Fruit fly (Drosophila melanogaster): ENCODE data around the gene RpS5a.

RpS5a gene

dm6 chrX:17178484-17178921, 30.4 kb upstream of the RpS5a start:
- TF ChIP-seq usp (GFP tag; optimal IDR thresholded peaks at IDR 0.05) (no peak), tai (GFP tag; optimal IDR thresholded peaks at IDR 0.05) (no peak), psq (GFP tag; optimal IDR thresholded peaks at IDR 0.05) (no peak), CrebA (GFP tag; optimal IDR thresholded peaks at IDR 0.05; ENCODE audit: borderline replicate concordance) (peak; percentile 92), br (GFP tag; optimal IDR thresholded peaks at IDR 0.05) (no peak), Sp1 (GFP tag; optimal IDR thresholded peaks at IDR 0.05) (no peak), jim (GFP tag; optimal IDR thresholded peaks at IDR 0.05) (no peak), lola (GFP tag; optimal IDR thresholded peaks at IDR 0.05) (no peak), dmrt93B (GFP tag; optimal IDR thresholded peaks at IDR 0.05) (peak; percentile 97), sage (GFP tag; optimal IDR thresholded peaks at IDR 0.05) (peak; percentile 97), sv (GFP tag; optimal IDR thresholded peaks at IDR 0.05) (peak; percentile 94), Vsx2 (GFP tag; optimal IDR thresholded peaks at IDR 0.05; ENCODE audit: partially characterized antibody) (no peak), ey (GFP tag; optimal IDR thresholded peaks at IDR 0.05) (peak; percentile 82), foxo (GFP tag; optimal IDR thresholded peaks at IDR 0.05) (peak; percentile 88 to 99), Hnf4 (GFP tag; optimal IDR thresholded peaks at IDR 0.05) (peak; percentile 24), Hr83 (GFP tag; optimal IDR thresholded peaks at IDR 0.05; ENCODE audit: poor library complexity, severe bottlenecking) (peak; percentile 41), Myc (optimal IDR thresholded peaks at IDR 0.05) (no peak), pan (optimal IDR thresholded peaks at IDR 0.05) (no peak), dl (GFP tag; optimal IDR thresholded peaks at IDR 0.05; ENCODE audit: insufficient read depth in 1 of 2, partially characterized antibody in 2 of 2) (peak in 1 of 2 experiments; percentile 45), Rel (GFP tag; optimal IDR thresholded peaks at IDR 0.05) (peak; percentile 97), Rel (tag; optimal IDR thresholded peaks at IDR 0.05) (peak; percentile 87), Dfd (GFP tag; optimal IDR thresholded peaks at IDR 0.05) (peak; percentile 94), fru (GFP tag; optimal IDR thresholded peaks at IDR 0.05) (peak; percentile 99), Abd-B (GFP tag; optimal IDR thresholded peaks at IDR 0.05) (no peak), N (GFP tag; optimal IDR thresholded peaks at IDR 0.05) (no peak), OdsH (GFP tag; optimal IDR thresholded peaks at IDR 0.05) (no peak), Jra (GFP tag; optimal IDR thresholded peaks at IDR 0.05) (no peak), HLH106 (tag; optimal IDR thresholded peaks at IDR 0.05) (peak; percentile 99), Mio (GFP tag; optimal IDR thresholded peaks at IDR 0.05) (no peak), CG9705 (GFP tag; optimal IDR thresholded peaks at IDR 0.05) (peak; percentile 92), Hr78 (GFP tag; optimal IDR thresholded peaks at IDR 0.05) (no peak), GATAd (GFP tag; optimal IDR thresholded peaks at IDR 0.05) (no peak), dsf (GFP tag; optimal IDR thresholded peaks at IDR 0.05; ENCODE audit: borderline replicate concordance) (no peak), Dif (GFP tag; optimal IDR thresholded peaks at IDR 0.05; ENCODE audit: partially characterized antibody) (no peak), CG32264 (GFP tag; optimal IDR thresholded peaks at IDR 0.05) (peak; percentile 97), brk (GFP tag; optimal IDR thresholded peaks at IDR 0.05) (no peak), rgr (GFP tag; optimal IDR thresholded peaks at IDR 0.05) (peak; percentile 3), h (GFP tag; optimal IDR thresholded peaks at IDR 0.05) (peak; percentile 99), woc (GFP tag; optimal IDR thresholded peaks at IDR 0.05) (peak; percentile 99)

DNA sequence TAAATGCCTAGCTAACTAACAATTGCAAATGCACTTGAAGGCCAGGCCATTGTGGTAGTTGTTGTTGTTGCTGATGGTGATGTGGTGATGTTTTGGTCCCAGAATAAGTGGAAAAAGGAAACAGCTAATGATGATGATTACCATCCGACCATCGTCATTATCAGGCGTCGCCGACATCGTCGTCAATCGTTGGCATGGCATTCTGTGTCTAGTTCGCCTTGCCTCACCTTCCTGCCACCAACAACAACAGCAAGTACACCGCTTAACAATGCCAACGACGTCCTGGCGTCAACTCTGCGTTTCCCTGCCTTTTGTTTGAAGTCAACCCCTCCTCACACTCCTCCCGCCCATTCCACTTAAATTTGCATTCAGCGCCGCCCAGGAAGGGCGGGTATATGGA, 29.5 kb upstream of the RpS5a start:
- TF ChIP-seq Mio (GFP tag; optimal IDR thresholded peaks at IDR 0.05) = no peak
- TF ChIP-seq ey (GFP tag; optimal IDR thresholded peaks at IDR 0.05) = no peak
- TF ChIP-seq Vsx2 (GFP tag; optimal IDR thresholded peaks at IDR 0.05; ENCODE audit: partially characterized antibody) = no peak

DNA sequence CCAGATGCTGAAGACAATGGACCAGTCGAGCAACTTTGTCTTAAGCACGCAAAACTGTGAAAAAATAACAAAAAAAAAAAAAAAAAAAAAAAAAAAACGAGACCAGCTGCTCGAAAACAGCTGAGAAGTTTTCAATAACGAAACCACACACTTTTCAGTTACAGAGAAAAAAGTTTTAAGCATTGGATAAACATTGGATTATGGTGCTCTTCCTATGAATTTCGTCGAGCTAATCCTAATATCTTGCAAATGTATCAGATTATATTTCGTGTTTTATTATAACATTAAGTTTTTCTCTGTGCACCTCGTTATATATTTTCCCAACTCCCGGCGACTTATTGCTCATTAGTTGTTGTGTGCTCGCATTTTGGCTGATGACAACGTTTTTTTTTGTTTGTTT, 28.5 kb upstream of the RpS5a start:
- TF ChIP-seq ey (GFP tag; optimal IDR thresholded peaks at IDR 0.05) = peak; percentile 34
- peak; percentile 9 for TF ChIP-seq OdsH (GFP tag; optimal IDR thresholded peaks at IDR 0.05)
- TF ChIP-seq N (GFP tag; optimal IDR thresholded peaks at IDR 0.05) = no peak
- TF ChIP-seq sv (GFP tag; optimal IDR thresholded peaks at IDR 0.05) = peak; percentile 37
- no peak for TF ChIP-seq tai (GFP tag; optimal IDR thresholded peaks at IDR 0.05)
- no peak for TF ChIP-seq sage (GFP tag; optimal IDR thresholded peaks at IDR 0.05)
- peak; percentile 24 for TF ChIP-seq fru (GFP tag; optimal IDR thresholded peaks at IDR 0.05)
- peak; percentile 16 for TF ChIP-seq HLH106 (tag; optimal IDR thresholded peaks at IDR 0.05)
- TF ChIP-seq woc (GFP tag; optimal IDR thresholded peaks at IDR 0.05) = peak; percentile 23
- peak in 1 of 2 experiments; percentile 33 for TF ChIP-seq foxo (GFP tag; optimal IDR thresholded peaks at IDR 0.05)
- peak; percentile 55 for TF ChIP-seq h (GFP tag; optimal IDR thresholded peaks at IDR 0.05)
